Worm (Caenorhabditis elegans) whole organism, L3 larva: ENCODE data around the gene C48D1.9.

ENCODE experiments used
- R02D3.7 ChIP-seq: fragments of 150-350 bp; optimal IDR thresholded peaks from 2 replicates; lab custom pipeline; 2014; ENCODE audit warnings: missing biosample characterization, missing genetic modification characterization
- ZK546.5 ChIP-seq: sonication (generic microtip); optimal IDR thresholded peaks from 2 replicates; lab custom pipeline; 2017; ENCODE audit warnings: missing biosample characterization, missing genetic modification characterization
- aly-2 ChIP-seq: fragments of 150-350 bp; optimal IDR thresholded peaks from 2 replicates; lab custom pipeline; 2014; ENCODE audit warnings: missing biosample characterization, missing genetic modification characterization
- ama-1 ChIP-seq: fragments of 150-350 bp; optimal IDR thresholded peaks from 2 replicates; lab custom pipeline; 2018
- ceh-16 ChIP-seq: sonication (generic microtip); optimal IDR thresholded peaks from 2 replicates; lab custom pipeline; 2017; ENCODE audit warnings: missing biosample characterization, missing genetic modification characterization
- ceh-28 ChIP-seq: fragments of 150-350 bp; optimal IDR thresholded peaks from 2 replicates; lab custom pipeline; 2014; ENCODE audit warnings: missing biosample characterization, missing genetic modification reagents, missing genetic modification characterization
- ceh-82 ChIP-seq: fragments of 150-350 bp; optimal IDR thresholded peaks from 2 replicates; lab custom pipeline; 2014; ENCODE audit warnings: missing biosample characterization, missing genetic modification characterization
- ceh-9 ChIP-seq: sonication (generic microtip); optimal IDR thresholded peaks from 2 replicates; lab custom pipeline; 2018; ENCODE audit warnings: missing biosample characterization, missing genetic modification characterization
- daf-12 ChIP-seq: fragments of 150-350 bp; optimal IDR thresholded peaks from 2 replicates; lab custom pipeline; 2014; ENCODE audit warnings: missing biosample characterization, missing genetic modification reagents, missing genetic modification characterization
- egl-27 ChIP-seq: sonication (generic microtip); optimal IDR thresholded peaks from 4 replicates; lab custom pipeline; 2017; ENCODE audit warnings: missing biosample characterization, missing genetic modification reagents, missing genetic modification characterization
- egl-5 ChIP-seq: fragments of 150-350 bp; optimal IDR thresholded peaks from 2 replicates; lab custom pipeline; 2017; ENCODE audit warnings: missing biosample characterization, missing genetic modification reagents, missing genetic modification characterization, inconsistent platforms
- elt-1 ChIP-seq: fragments of 150-350 bp; optimal IDR thresholded peaks from 2 replicates; lab custom pipeline; 2014; ENCODE audit warnings: missing biosample characterization, missing genetic modification characterization
- elt-2 ChIP-seq: sonication (generic microtip); optimal IDR thresholded peaks from 2 replicates; lab custom pipeline; 2016; ENCODE audit warnings: missing genetic modification reagents, mild to moderate bottlenecking, missing genetic modification characterization, missing compliant biosample characterization
- elt-3 ChIP-seq, 3 experiments: fragments of 150-350 bp in 1 of 3; sonication (generic microtip) in 2 of 3; optimal IDR thresholded peaks; 2 replicates in 2 of 3; 4 replicates in 1 of 3; lab custom pipeline; 2014 to 2017; ENCODE audit warnings: missing biosample characterization in 3 of 3, missing genetic modification characterization in 3 of 3
- eor-1 ChIP-seq, 2 experiments: fragments of 150-350 bp; optimal IDR thresholded peaks; 2 replicates each; lab custom pipeline; 2014 to 2018; ENCODE audit warnings: missing biosample characterization in 2 of 2, missing genetic modification characterization in 2 of 2
- fkh-10 ChIP-seq: sonication (generic microtip); optimal IDR thresholded peaks from 2 replicates; lab custom pipeline; 2017; ENCODE audit warnings: missing biosample characterization, missing genetic modification reagents, missing genetic modification characterization
- fkh-2 ChIP-seq: fragments of 150-350 bp; optimal IDR thresholded peaks from 2 replicates; lab custom pipeline; 2014; ENCODE audit warnings: missing biosample characterization, missing genetic modification reagents, missing genetic modification characterization
- fos-1 ChIP-seq: fragments of 150-350 bp; optimal IDR thresholded peaks from 2 replicates; lab custom pipeline; 2014; ENCODE audit warnings: missing biosample characterization, missing genetic modification characterization
- hmg-11 ChIP-seq: sonication (generic microtip); optimal IDR thresholded peaks from 2 replicates; lab custom pipeline; 2016; ENCODE audit warnings: missing genetic modification characterization, missing compliant biosample characterization
- jun-1 ChIP-seq: fragments of 150-350 bp; optimal IDR thresholded peaks from 2 replicates; lab custom pipeline; 2014; ENCODE audit warnings: missing biosample characterization, missing genetic modification reagents, missing genetic modification characterization
- lin-15B ChIP-seq: fragments of 150-350 bp; optimal IDR thresholded peaks from 2 replicates; lab custom pipeline; 2014; ENCODE audit warnings: missing biosample characterization, missing genetic modification characterization
- lin-39 ChIP-seq: fragments of 150-350 bp; optimal IDR thresholded peaks from 2 replicates; lab custom pipeline; 2018; ENCODE audit warnings: missing biosample characterization, missing genetic modification reagents, missing genetic modification characterization
- lsy-12 ChIP-seq: sonication (generic microtip); optimal IDR thresholded peaks from 2 replicates; lab custom pipeline; 2016; ENCODE audit warnings: mild to moderate bottlenecking, missing genetic modification characterization, missing compliant biosample characterization
- mdl-1 ChIP-seq: fragments of 150-350 bp; optimal IDR thresholded peaks from 2 replicates; lab custom pipeline; 2014; ENCODE audit warnings: missing biosample characterization, missing genetic modification characterization
- mml-1 ChIP-seq: fragments of 150-350 bp; sonication (generic microtip); optimal IDR thresholded peaks from 3 replicates; lab custom pipeline; 2014; ENCODE audit warnings: missing biosample characterization, missing genetic modification characterization
- nfya-1 ChIP-seq: sonication (generic microtip); optimal IDR thresholded peaks from 2 replicates; lab custom pipeline; 2017; ENCODE audit warnings: missing genetic modification characterization, mild to moderate bottlenecking, missing compliant biosample characterization, antibody characterized with exemption, moderate library complexity; ENCODE audit not compliant: insufficient read depth
- nhr-11 ChIP-seq: fragments of 150-350 bp; optimal IDR thresholded peaks from 2 replicates; lab custom pipeline; 2014; ENCODE audit warnings: missing biosample characterization, missing genetic modification characterization
- nhr-12 ChIP-seq: fragments of 150-350 bp; optimal IDR thresholded peaks from 2 replicates; lab custom pipeline; 2014; ENCODE audit warnings: missing biosample characterization, missing genetic modification characterization
- nhr-23 ChIP-seq: fragments of 150-350 bp; optimal IDR thresholded peaks from 2 replicates; lab custom pipeline; 2014; ENCODE audit warnings: missing biosample characterization, missing genetic modification reagents, missing genetic modification characterization
- nhr-237 ChIP-seq: fragments of 150-350 bp; optimal IDR thresholded peaks from 2 replicates; lab custom pipeline; 2014; ENCODE audit warnings: missing biosample characterization, missing genetic modification characterization
- nhr-25 ChIP-seq: sonication (generic microtip); optimal IDR thresholded peaks from 2 replicates; lab custom pipeline; 2017; ENCODE audit warnings: missing biosample characterization, missing genetic modification characterization
- nhr-28 ChIP-seq: fragments of 150-350 bp; optimal IDR thresholded peaks from 2 replicates; lab custom pipeline; 2014; ENCODE audit warnings: missing biosample characterization, missing genetic modification characterization
- nhr-43 ChIP-seq: sonication (generic microtip); optimal IDR thresholded peaks from 2 replicates; lab custom pipeline; 2016; ENCODE audit warnings: mild to moderate bottlenecking, missing genetic modification characterization, missing compliant biosample characterization; ENCODE audit not compliant: poor library complexity, severe bottlenecking
- nhr-67 ChIP-seq: fragments of 150-350 bp; optimal IDR thresholded peaks from 2 replicates; lab custom pipeline; 2014; ENCODE audit warnings: missing biosample characterization, missing genetic modification characterization
- nhr-76 ChIP-seq: fragments of 150-350 bp; sonication (generic microtip); optimal IDR thresholded peaks from 5 replicates; lab custom pipeline; 2014; ENCODE audit warnings: missing biosample characterization, missing genetic modification characterization
- nhr-77 ChIP-seq: fragments of 150-350 bp; optimal IDR thresholded peaks from 2 replicates; lab custom pipeline; 2014; ENCODE audit warnings: missing biosample characterization, missing genetic modification characterization
- pha-4 ChIP-seq: fragments of 150-350 bp; optimal IDR thresholded peaks from 2 replicates; lab custom pipeline; 2014; ENCODE audit warnings: missing biosample characterization, missing genetic modification reagents, missing genetic modification characterization
- pqm-1 ChIP-seq: fragments of 150-350 bp; optimal IDR thresholded peaks from 2 replicates; lab custom pipeline; 2017; ENCODE audit warnings: missing biosample characterization, missing genetic modification characterization, inconsistent platforms
- sea-2 ChIP-seq: fragments of 150-350 bp; sonication (generic microtip); optimal IDR thresholded peaks from 4 replicates; lab custom pipeline; 2014; ENCODE audit warnings: missing biosample characterization, missing genetic modification reagents, missing genetic modification characterization
- skn-1 ChIP-seq: fragments of 150-350 bp; optimal IDR thresholded peaks from 2 replicates; lab custom pipeline; 2014; ENCODE audit warnings: missing biosample characterization, missing genetic modification characterization
- snpc-4 ChIP-seq: fragments of 150-350 bp; optimal IDR thresholded peaks from 2 replicates; lab custom pipeline; 2014; ENCODE audit warnings: missing biosample characterization, missing genetic modification characterization
- tbx-2 ChIP-seq: sonication (generic microtip); optimal IDR thresholded peaks from 2 replicates; lab custom pipeline; 2016; ENCODE audit warnings: mild to moderate bottlenecking, missing genetic modification characterization, missing compliant biosample characterization
- unc-39 ChIP-seq: sonication (generic microtip); optimal IDR thresholded peaks from 4 replicates; lab custom pipeline; 2017; ENCODE audit warnings: missing biosample characterization, missing genetic modification characterization
- unc-62 ChIP-seq: fragments of 150-350 bp; sonication (generic microtip); optimal IDR thresholded peaks from 4 replicates; lab custom pipeline; 2014; ENCODE audit warnings: missing biosample characterization, missing genetic modification reagents, missing genetic modification characterization
- zag-1 ChIP-seq: fragments of 150-350 bp; optimal IDR thresholded peaks from 2 replicates; lab custom pipeline; 2014; ENCODE audit warnings: missing biosample characterization, missing genetic modification characterization
- ztf-11 ChIP-seq: fragments of 150-350 bp; optimal IDR thresholded peaks from 2 replicates; lab custom pipeline; 2014; ENCODE audit warnings: missing biosample characterization, missing genetic modification characterization
- ztf-4 ChIP-seq: fragments of 150-350 bp; optimal IDR thresholded peaks from 2 replicates; lab custom pipeline; 2014; ENCODE audit warnings: missing biosample characterization, missing genetic modification characterization

C48D1.9 gene

DNA sequence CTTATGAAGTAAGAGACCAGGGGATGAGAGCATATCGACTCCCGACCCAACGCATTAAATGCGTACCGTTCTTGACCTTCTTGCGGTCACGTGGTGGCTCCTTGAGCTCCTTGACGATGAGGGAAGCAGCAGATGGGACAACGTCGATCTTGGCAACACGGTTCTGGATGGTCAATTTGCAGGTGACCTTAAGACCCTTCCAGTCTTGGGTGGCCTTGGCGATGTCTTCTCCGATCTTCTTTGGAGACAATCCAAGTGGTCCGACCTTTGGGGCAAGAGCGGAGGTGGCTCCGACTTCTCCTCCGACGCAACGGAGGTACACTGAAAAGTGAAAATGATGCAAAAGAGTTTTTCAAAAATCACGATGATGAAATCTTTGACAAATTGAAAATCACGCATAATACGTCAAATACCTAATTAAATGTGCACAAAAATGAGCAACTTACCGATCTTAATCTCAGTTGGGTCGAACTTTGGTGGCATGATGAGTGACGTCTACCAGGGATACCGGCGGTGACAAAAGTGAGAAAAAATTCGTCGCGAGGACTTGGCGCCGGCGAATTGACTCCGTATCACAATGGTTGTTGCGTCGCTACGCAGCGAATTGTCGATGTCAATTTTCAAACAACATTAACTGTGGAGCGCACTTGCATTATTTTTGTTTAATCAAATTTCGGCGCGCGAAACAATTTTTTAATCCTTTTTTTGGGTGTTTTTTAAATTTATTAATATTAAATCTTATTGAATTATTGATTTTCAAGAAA lies 30.8 kb upstream of the C48D1.9 start, which contains the start of gene rpl-12:
TSS of gene rpl-12 (minus strand) at position 574 of the 764 bp plus-strand sequence.
- peak; percentile 75 for TF ChIP-seq fos-1 (tag; lab: Kevin White, UChicago)
- TF ChIP-seq mml-1 (tag; lab: Kevin White, UChicago) = no peak
- TF ChIP-seq pqm-1 = peak; percentile 90
- TF ChIP-seq ztf-4 (tag; lab: Kevin White, UChicago) = peak; percentile 90
- TF ChIP-seq zag-1 (tag; lab: Kevin White, UChicago) = peak; percentile 67
- TF ChIP-seq nhr-237 (tag; lab: Kevin White, UChicago) = no peak
- TF ChIP-seq unc-39 (tag; lab: Kevin White, UChicago) = no peak
- peak; percentile 99 for TF ChIP-seq lsy-12 (tag; lab: Kevin White, UChicago)
- TF ChIP-seq sea-2 (GFP tag; lab: Kevin White, UChicago) = no peak
- peak; percentile 69 for TF ChIP-seq fkh-2 (tag; lab: Kevin White, UChicago)
- TF ChIP-seq ceh-16 (tag; lab: Kevin White, UChicago) = peak; percentile 47
- peak; percentile 92 for TF ChIP-seq unc-62 (GFP tag; lab: Kevin White, UChicago)
- TF ChIP-seq nhr-12 = no peak
- peak; percentile 100 for TF ChIP-seq lin-15B (tag; lab: Kevin White, UChicago)
- TF ChIP-seq aly-2 (tag; lab: Kevin White, UChicago) = peak; percentile 71
- TF ChIP-seq fkh-10 (GFP tag; lab: Kevin White, UChicago) = peak; percentile 99
- peak; percentile 92 for TF ChIP-seq ceh-28
- TF ChIP-seq nhr-25 = peak; percentile 99
- peak; percentile 99 for TF ChIP-seq egl-5
- TF ChIP-seq ZK546.5 (tag; lab: Kevin White, UChicago) = peak; percentile 74
- TF ChIP-seq lin-39 (tag; lab: Kevin White, UChicago) = peak; percentile 100
- TF ChIP-seq skn-1 (tag; lab: Kevin White, UChicago) = peak; percentile 96
- TF ChIP-seq jun-1 (tag; lab: Kevin White, UChicago) = peak; percentile 98
- peak; percentile 37 for TF ChIP-seq daf-12 (tag; lab: Kevin White, UChicago)
- TF ChIP-seq eor-1 (tag; optimal IDR thresholded peaks at IDR 0.05; lab: Kevin White, UChicago) = no peak
- TF ChIP-seq snpc-4 (tag; lab: Kevin White, UChicago) = peak; percentile 95
- TF ChIP-seq nhr-23 (tag; lab: Kevin White, UChicago) = peak; percentile 100
- TF ChIP-seq elt-3 (tag; optimal IDR thresholded peaks at IDR 0.05; lab: Kevin White, UChicago) = peak in 2 of 3 experiments; percentile 85 to 91
- TF ChIP-seq pha-4 (tag; lab: Kevin White, UChicago) = peak; percentile 100
- peak; percentile 95 for TF ChIP-seq nhr-11 (tag; lab: Kevin White, UChicago)
- TF ChIP-seq mdl-1 (tag; lab: Kevin White, UChicago) = peak; percentile 9
- peak; percentile 88 for TF ChIP-seq egl-27 (tag; lab: Kevin White, UChicago)
- peak; percentile 86 for TF ChIP-seq elt-1
- peak; percentile 91 for TF ChIP-seq R02D3.7 (tag; lab: Kevin White, UChicago)
- TF ChIP-seq elt-2 = peak; percentile 91
- TF ChIP-seq tbx-2 (tag; lab: Kevin White, UChicago) = peak; percentile 96
- peak; percentile 91 for TF ChIP-seq hmg-11 (tag; lab: Kevin White, UChicago)
- peak; percentile 87 for TF ChIP-seq nhr-77 (tag; lab: Kevin White, UChicago)
- peak; percentile 98 for TF ChIP-seq nfya-1 (tag; lab: Kevin White, UChicago)
- peak; percentile 72 for TF ChIP-seq nhr-76 (tag; lab: Kevin White, UChicago)
- no peak for TF ChIP-seq nhr-67 (tag; lab: Kevin White, UChicago)
- TF ChIP-seq nhr-28 = peak; percentile 79
- TF ChIP-seq ceh-9 (tag; lab: Kevin White, UChicago) = no peak
- TF ChIP-seq nhr-43 (tag; lab: Kevin White, UChicago) = peak; percentile 98
- no peak for TF ChIP-seq ztf-11
- TF ChIP-seq ceh-82 (tag; lab: Kevin White, UChicago) = peak; percentile 89
- TF ChIP-seq ama-1 (lab: Kevin White, UChicago) = peak; percentile 83
- TF ChIP-seq, all 47 proteins: peak for 38
